Worm (Caenorhabditis elegans): ENCODE measurements around the gene gob-1.

Gene gob-1

ce11 chrX:15539299-15539698 is 45.9 kb downstream of the gob-1 start:
- TF ChIP-seq ham-2 (GFP tag; optimal IDR thresholded peaks at IDR 0.05) (no peak), zip-8 (tag; optimal IDR thresholded peaks at IDR 0.05) (no peak), mls-2 (tag; optimal IDR thresholded peaks at IDR 0.05) (no peak), pha-4 (tag; optimal IDR thresholded peaks at IDR 0.05) (no peak), blmp-1 (tag; optimal IDR thresholded peaks at IDR 0.05) (no peak), mab-5 (tag; optimal IDR thresholded peaks at IDR 0.05) (no peak), unc-120 (tag; optimal IDR thresholded peaks at IDR 0.05; ENCODE audit: poor library complexity, severe bottlenecking) (no peak), bed-3 (GFP tag; optimal IDR thresholded peaks at IDR 0.05) (no peak), tbx-8 (GFP tag; optimal IDR thresholded peaks at IDR 0.05) (no peak), nhr-2 (tag; optimal IDR thresholded peaks at IDR 0.05) (no peak), sptf-1 (tag; optimal IDR thresholded peaks at IDR 0.05) (no peak), unc-62 (GFP tag; optimal IDR thresholded peaks at IDR 0.05) (no peak), elt-3 (tag; optimal IDR thresholded peaks at IDR 0.05) (no peak), lin-32 (GFP tag; optimal IDR thresholded peaks at IDR 0.05) (no peak), ces-1 (GFP tag; optimal IDR thresholded peaks at IDR 0.05) (no peak)

- no peak for TF ChIP-seq nhr-237 (tag; optimal IDR thresholded peaks at IDR 0.05)
Measured at ce11 chrX:15541437-15541836, 48.0 kb downstream of the gob-1 start.

- TF ChIP-seq zip-8 (tag; optimal IDR thresholded peaks at IDR 0.05) = peak; percentile 27
- TF ChIP-seq lin-13 (tag; optimal IDR thresholded peaks at IDR 0.05) = no peak
- TF ChIP-seq hlh-1 (tag; optimal IDR thresholded peaks at IDR 0.05) = no peak
- TF ChIP-seq sptf-1 (tag; optimal IDR thresholded peaks at IDR 0.05) = no peak
- TF ChIP-seq tbx-8 (GFP tag; optimal IDR thresholded peaks at IDR 0.05) = no peak
- TF ChIP-seq ceh-43 (GFP tag; optimal IDR thresholded peaks at IDR 0.05) = no peak
- no peak for TF ChIP-seq nhr-28 (tag; optimal IDR thresholded peaks at IDR 0.05)
Measured at ce11 chrX:15544671-15545070, 51.3 kb downstream of the gob-1 start.

- TF ChIP-seq sem-2 (GFP tag; optimal IDR thresholded peaks at IDR 0.05) (no peak), ces-1 (GFP tag; optimal IDR thresholded peaks at IDR 0.05) (no peak), nhr-2 (tag; optimal IDR thresholded peaks at IDR 0.05) (no peak), drap-1 (GFP tag; optimal IDR thresholded peaks at IDR 0.05) (no peak), mep-1 (tag; optimal IDR thresholded peaks at IDR 0.05) (no peak), nhr-237 (tag; optimal IDR thresholded peaks at IDR 0.05) (no peak), lin-13 (tag; optimal IDR thresholded peaks at IDR 0.05) (no peak), lin-32 (GFP tag; optimal IDR thresholded peaks at IDR 0.05) (no peak), cnd-1 (tag; optimal IDR thresholded peaks at IDR 0.05) (no peak), ceh-43 (GFP tag; optimal IDR thresholded peaks at IDR 0.05) (no peak), blmp-1 (tag; optimal IDR thresholded peaks at IDR 0.05) (no peak), nhr-12 (tag; optimal IDR thresholded peaks at IDR 0.05) (no peak), tbx-8 (GFP tag; optimal IDR thresholded peaks at IDR 0.05) (no peak), elt-1 (tag; optimal IDR thresholded peaks at IDR 0.05; ENCODE audit: borderline replicate concordance, insufficient read depth) (no peak), pha-4 (tag; optimal IDR thresholded peaks at IDR 0.05) (no peak), M03D4.4 (tag; optimal IDR thresholded peaks at IDR 0.05) (no peak), snpc-4 (tag; optimal IDR thresholded peaks at IDR 0.05) (no peak), ceh-83 (GFP tag; optimal IDR thresholded peaks at IDR 0.05) (no peak)
Measured at ce11 chrX:15545485-15545884, 52.1 kb downstream of the gob-1 start.

ce11 chrX:15546943-15547342 is 53.5 kb downstream of the gob-1 start:
- TF ChIP-seq hlh-1 (tag; optimal IDR thresholded peaks at IDR 0.05) = no peak
- no peak for TF ChIP-seq ceh-39 (tag; optimal IDR thresholded peaks at IDR 0.05)
- no peak for TF ChIP-seq unc-62 (GFP tag; optimal IDR thresholded peaks at IDR 0.05)
- TF ChIP-seq lin-32 (GFP tag; optimal IDR thresholded peaks at IDR 0.05) = no peak
- no peak for TF ChIP-seq snpc-4 (tag; optimal IDR thresholded peaks at IDR 0.05)
- TF ChIP-seq nhr-76 (tag; optimal IDR thresholded peaks at IDR 0.05) = no peak
- no peak for TF ChIP-seq sptf-1 (tag; optimal IDR thresholded peaks at IDR 0.05)
- TF ChIP-seq ztf-11 (tag; optimal IDR thresholded peaks at IDR 0.05) = no peak
- no peak for TF ChIP-seq flh-1 (GFP tag; optimal IDR thresholded peaks at IDR 0.05)
